Fruit fly (Drosophila melanogaster) whole organism, embryonic: Measurements from ENCODE around the gene Rtc1.
A peak's percentile ranks its signal among the peaks of the same experiment; 100 is the strongest.

ENCODE experiments used
- Ada2b ChIP-seq: fragments of 200-800 bp; sonication (Bioruptor generic); IDR thresholded peaks from 2 replicates; pipeline ENCODE4 v1.3.6; 2022; ENCODE audit warnings: missing biosample characterization, missing genetic modification characterization
- B-H1 ChIP-seq: fragments of 200-800 bp; sonication (Bioruptor generic); IDR thresholded peaks from 3 replicates; pipeline ENCODE4 v1.3.6; 2022; ENCODE audit warnings: missing biosample characterization, missing genetic modification characterization
- CG10979 ChIP-seq: fragments of 200-800 bp; sonication (Bioruptor generic); optimal IDR thresholded peaks from 2 replicates; lab custom pipeline; 2018; ENCODE audit warnings: missing biosample characterization, mild to moderate bottlenecking, missing genetic modification characterization, moderate library complexity
- CG12299 ChIP-seq: fragments of 200-800 bp; sonication (Bioruptor generic); optimal IDR thresholded peaks from 2 replicates; lab custom pipeline; 2018; ENCODE audit warnings: missing biosample characterization, mild to moderate bottlenecking, missing genetic modification characterization
- CG16779 ChIP-seq: fragments of 200-800 bp; sonication (Bioruptor generic); IDR thresholded peaks from 2 replicates; pipeline ENCODE4 v1.3.6; 2022; ENCODE audit warnings: missing biosample characterization, missing genetic modification characterization
- CG17385 ChIP-seq: fragments of 200-800 bp; sonication (Bioruptor generic); optimal IDR thresholded peaks from 3 replicates; lab custom pipeline; 2018; ENCODE audit warnings: missing biosample characterization, mild to moderate bottlenecking, missing genetic modification characterization
- CG17829 ChIP-seq: fragments of 200-800 bp; optimal IDR thresholded peaks from 2 replicates; lab custom pipeline; 2019; ENCODE audit warnings: missing biosample characterization, mild to moderate bottlenecking, missing genetic modification characterization, moderate library complexity
- CG2678 ChIP-seq: fragments of 200-800 bp; sonication (Bioruptor generic); optimal IDR thresholded peaks from 3 replicates; lab custom pipeline; 2019; ENCODE audit warnings: missing biosample characterization, mild to moderate bottlenecking, missing genetic modification characterization, moderate library complexity
- CG31441 ChIP-seq: fragments of 200-800 bp; sonication (Bioruptor generic); IDR thresholded peaks from 2 replicates; pipeline ENCODE4 v1.3.6; 2022; ENCODE audit warnings: missing biosample characterization, missing genetic modification characterization
- CG5245 ChIP-seq: fragments of 200-800 bp; sonication (Bioruptor generic); optimal IDR thresholded peaks from 3 replicates; lab custom pipeline; 2016; ENCODE audit warnings: missing biosample characterization, missing genetic modification characterization
- CG6791 ChIP-seq: fragments of 200-800 bp; sonication (Bioruptor generic); IDR thresholded peaks from 3 replicates; pipeline ENCODE4 v1.3.6; 2022; ENCODE audit warnings: missing biosample characterization, missing genetic modification characterization; ENCODE audit not compliant: partially characterized antibody
- CG7839 ChIP-seq: fragments of 200-800 bp; sonication (Bioruptor generic); optimal IDR thresholded peaks from 3 replicates; lab custom pipeline; 2018; ENCODE audit warnings: missing biosample characterization, mild to moderate bottlenecking, missing genetic modification characterization, moderate library complexity
- CG7963 ChIP-seq: fragments of 200-800 bp; sonication (Bioruptor generic); IDR thresholded peaks from 3 replicates; pipeline ENCODE4 v1.3.6; 2022; ENCODE audit warnings: missing biosample characterization, missing genetic modification characterization; ENCODE audit not compliant: partially characterized antibody
- CG9437 ChIP-seq: fragments of 200-800 bp; sonication (Bioruptor generic); optimal IDR thresholded peaks from 2 replicates; lab custom pipeline; 2018; ENCODE audit warnings: missing biosample characterization, mild to moderate bottlenecking, missing genetic modification characterization
- CG9727 ChIP-seq: fragments of 200-800 bp; sonication (Bioruptor generic); optimal IDR thresholded peaks from 3 replicates; lab custom pipeline; 2017; ENCODE audit warnings: missing biosample characterization, mild to moderate bottlenecking, missing genetic modification characterization
- Ets65A ChIP-seq: fragments of 200-800 bp; sonication (Bioruptor generic); peaks from one replicate; lab custom pipeline; 2016; ENCODE audit warnings: missing biosample characterization, missing genetic modification characterization
- HLH4C ChIP-seq: fragments of 200-800 bp; sonication (Bioruptor generic); IDR thresholded peaks from 3 replicates; pipeline ENCODE4 v1.3.6; 2022; ENCODE audit warnings: missing biosample characterization, missing genetic modification characterization; ENCODE audit not compliant: partially characterized antibody
- Jarid2 ChIP-seq: fragments of 200-800 bp; sonication (Bioruptor generic); optimal IDR thresholded peaks from 3 replicates; lab custom pipeline; 2017; ENCODE audit warnings: mild to moderate bottlenecking, missing biosample characterization, missing genetic modification reagents, missing genetic modification characterization
- MTF-1 ChIP-seq: fragments of 200-800 bp; sonication (Bioruptor generic); optimal IDR thresholded peaks from 2 replicates; lab custom pipeline; 2018; ENCODE audit warnings: missing biosample characterization, mild to moderate bottlenecking, missing genetic modification characterization, borderline replicate concordance
- Mrtf ChIP-seq: fragments of 200-800 bp; sonication (Bioruptor generic); IDR thresholded peaks from 3 replicates; pipeline ENCODE4 v1.3.6; 2022; ENCODE audit warnings: missing biosample characterization, missing genetic modification characterization
- NK7.1 ChIP-seq: fragments of 200-800 bp; sonication (Bioruptor generic); optimal IDR thresholded peaks from 3 replicates; lab custom pipeline; 2016; ENCODE audit warnings: missing biosample characterization, missing genetic modification characterization
- Six4 ChIP-seq: fragments of 200-800 bp; sonication (Bioruptor generic); optimal IDR thresholded peaks from 2 replicates; lab custom pipeline; 2016; ENCODE audit warnings: missing biosample characterization, missing genetic modification characterization
- Sry-β ChIP-seq: fragments of 200-800 bp; sonication (Bioruptor generic); optimal IDR thresholded peaks from 2 replicates; lab custom pipeline; 2018; ENCODE audit warnings: missing biosample characterization, mild to moderate bottlenecking, missing genetic modification characterization, moderate library complexity
- Xrp1 ChIP-seq: fragments of 200-800 bp; sonication (Bioruptor generic); IDR thresholded peaks from 2 replicates; pipeline ENCODE4 v1.3.6; 2022; ENCODE audit warnings: missing biosample characterization, missing genetic modification characterization
- ab ChIP-seq: fragments of 200-800 bp; sonication (Bioruptor generic); optimal IDR thresholded peaks from 2 replicates; lab custom pipeline; 2016; ENCODE audit warnings: missing biosample characterization, missing genetic modification characterization
- bab2 ChIP-seq: fragments of 200-800 bp; sonication (Bioruptor generic); optimal IDR thresholded peaks from 2 replicates; lab custom pipeline; 2016; ENCODE audit warnings: missing biosample characterization, missing genetic modification characterization
- chinmo ChIP-seq: fragments of 200-800 bp; sonication (Bioruptor generic); IDR thresholded peaks from 4 replicates; pipeline ENCODE4 v1.3.6; 2022; ENCODE audit warnings: missing biosample characterization, missing genetic modification characterization; ENCODE audit not compliant: partially characterized antibody
- ci ChIP-seq: fragments of 200-800 bp; sonication (Bioruptor generic); IDR thresholded peaks from 3 replicates; pipeline ENCODE4 v1.3.6; 2022; ENCODE audit warnings: missing biosample characterization, missing genetic modification characterization
- crol ChIP-seq: fragments of 200-800 bp; sonication (Bioruptor generic); IDR thresholded peaks from 2 replicates; pipeline ENCODE4 v1.3.6; 2022; ENCODE audit warnings: missing biosample characterization, missing genetic modification characterization
- cwo ChIP-seq: fragments of 200-800 bp; sonication (Bioruptor generic); optimal IDR thresholded peaks from 3 replicates; lab custom pipeline; 2017; ENCODE audit warnings: missing biosample characterization, missing genetic modification characterization, mild to moderate bottlenecking, moderate library complexity, missing genetic modification reagents
- dmrt99B ChIP-seq: fragments of 200-800 bp; sonication (Bioruptor generic); optimal IDR thresholded peaks from 2 replicates; lab custom pipeline; 2018; ENCODE audit warnings: missing biosample characterization, mild to moderate bottlenecking, missing genetic modification characterization, moderate library complexity
- esg ChIP-seq: fragments of 200-800 bp; sonication (Bioruptor generic); conservative IDR thresholded peaks from 2 replicates; pipeline ENCODE4 v1.3.6; 2022; ENCODE audit warnings: missing biosample characterization, missing genetic modification characterization
- fru ChIP-seq: fragments of >200 bp; optimal IDR thresholded peaks from 2 replicates; lab custom pipeline; 2017
- gem ChIP-seq: fragments of 200-800 bp; sonication (Bioruptor generic); optimal IDR thresholded peaks from 2 replicates; lab custom pipeline; 2019; ENCODE audit warnings: missing biosample characterization, mild to moderate bottlenecking, missing genetic modification characterization, moderate library complexity
- grau ChIP-seq: fragments of 200-800 bp; optimal IDR thresholded peaks from 3 replicates; lab custom pipeline; 2019; ENCODE audit warnings: missing biosample characterization, mild to moderate bottlenecking, missing genetic modification characterization, moderate library complexity
- hkb ChIP-seq, 2 experiments: fragments of 200-800 bp in 1 of 2; fragments of >200 bp in 1 of 2; sonication (Bioruptor generic) in 1 of 2; IDR thresholded peaks in 1 of 2; optimal IDR thresholded peaks in 1 of 2; 2 replicates each; pipeline versions ENCODE4 v1.3.6 to Lab custom; 2017 to 2022; ENCODE audit warnings: missing biosample characterization in 1 of 2, missing genetic modification characterization in 1 of 2
- inv ChIP-seq: fragments of 200-800 bp; sonication (Bioruptor generic); IDR thresholded peaks from 2 replicates; pipeline ENCODE4 v1.3.6; 2022; ENCODE audit warnings: missing biosample characterization, missing genetic modification characterization; ENCODE audit not compliant: partially characterized antibody
- ken ChIP-seq: fragments of 200-800 bp; sonication (Bioruptor generic); IDR thresholded peaks from 3 replicates; pipeline ENCODE4 v1.3.6; 2022; ENCODE audit warnings: missing biosample characterization, missing genetic modification characterization
- nerfin-1 ChIP-seq: fragments of 200-800 bp; sonication (Bioruptor generic); optimal IDR thresholded peaks from 3 replicates; lab custom pipeline; 2019; ENCODE audit warnings: missing biosample characterization, mild to moderate bottlenecking, missing genetic modification characterization, moderate library complexity
- nmo ChIP-seq: fragments of 200-800 bp; sonication (Bioruptor generic); optimal IDR thresholded peaks from 2 replicates; lab custom pipeline; 2018; ENCODE audit warnings: missing biosample characterization, mild to moderate bottlenecking, missing genetic modification characterization, moderate library complexity
- prd ChIP-seq, 3 experiments: fragments of >200 bp in 2 of 3; fragments of 200-800 bp in 1 of 3; sonication (Bioruptor generic) in 1 of 3; optimal IDR thresholded peaks in 2 of 3; IDR thresholded peaks in 1 of 3; 2 replicates in 2 of 3; 3 replicates in 1 of 3; pipeline versions ENCODE4 v1.3.6 to Lab custom; 2017 to 2022; ENCODE audit warnings: missing biosample characterization in 1 of 3, missing genetic modification characterization in 1 of 3
- pros ChIP-seq: fragments of 200-800 bp; sonication (Bioruptor generic); optimal IDR thresholded peaks from 3 replicates; lab custom pipeline; 2019; ENCODE audit warnings: missing biosample characterization, mild to moderate bottlenecking, missing genetic modification characterization, moderate library complexity
- pzg ChIP-seq: fragments of 200-800 bp; sonication (Bioruptor generic); optimal IDR thresholded peaks from 3 replicates; lab custom pipeline; 2018; ENCODE audit warnings: missing biosample characterization, mild to moderate bottlenecking, missing genetic modification characterization, moderate library complexity
- row ChIP-seq: fragments of 200-800 bp; sonication (Bioruptor generic); IDR thresholded peaks from 3 replicates; pipeline ENCODE4 v1.3.6; 2022; ENCODE audit warnings: missing biosample characterization, missing genetic modification characterization
- tll ChIP-seq, 2 experiments: fragments of 200-800 bp in 1 of 2; fragments of >200 bp in 1 of 2; sonication (Bioruptor generic) in 1 of 2; optimal IDR thresholded peaks; 2 replicates each; lab custom pipeline; 2017 to 2019; ENCODE audit warnings: missing biosample characterization in 2 of 2, missing genetic modification characterization in 2 of 2, mild to moderate bottlenecking in 1 of 2, moderate library complexity in 1 of 2
- tup ChIP-seq: fragments of 200-800 bp; sonication (Bioruptor generic); optimal IDR thresholded peaks from 2 replicates; lab custom pipeline; 2016; ENCODE audit warnings: missing biosample characterization, mild to moderate bottlenecking, missing genetic modification characterization, moderate library complexity
- zfh1 ChIP-seq: fragments of 200-800 bp; sonication (Bioruptor generic); IDR thresholded peaks from 3 replicates; pipeline ENCODE4 v1.3.6; 2022; ENCODE audit warnings: missing biosample characterization, missing genetic modification characterization
- zfh2 ChIP-seq: fragments of 200-800 bp; sonication (Bioruptor generic); optimal IDR thresholded peaks from 2 replicates; lab custom pipeline; 2016; ENCODE audit warnings: missing biosample characterization, missing genetic modification characterization

Gene Rtc1

dm6 chrX:13787282-13787850 lies 30.4 kb downstream of the Rtc1 start:
- TF ChIP-seq inv, result no peak
- TF ChIP-seq zfh2 (GFP tag; lab: Kevin White, UChicago), result no peak
- no peak for TF ChIP-seq CG16779
- no peak for TF ChIP-seq MTF-1 (GFP tag; lab: Kevin White, UChicago)
- TF ChIP-seq nerfin-1 (tag; lab: Kevin White, UChicago), result peak; percentile 88
- no peak for TF ChIP-seq CG9727 (GFP tag; lab: Kevin White, UChicago)
- peak; percentile 74 for TF ChIP-seq CG6791
- no peak for TF ChIP-seq pzg (GFP tag; lab: Kevin White, UChicago)
- no peak for TF ChIP-seq Sry-β
- TF ChIP-seq nmo (GFP tag; lab: Kevin White, UChicago), result peak; percentile 57
- no peak for TF ChIP-seq hkb (optimal IDR thresholded peaks at IDR 0.05; lab: Kevin White, UChicago)
- no peak for TF ChIP-seq hkb (GFP tag; IDR thresholded peaks at IDR 0.05; lab: Robert Waterston, UW)
- TF ChIP-seq ab (GFP tag; lab: Kevin White, UChicago), result no peak
- peak; percentile 6 for TF ChIP-seq dmrt99B (tag; lab: Kevin White, UChicago)
- no peak for TF ChIP-seq Mrtf
- TF ChIP-seq CG9437 (GFP tag; lab: Kevin White, UChicago), result no peak
- TF ChIP-seq CG12299 (tag; lab: Kevin White, UChicago), result no peak
- no peak for TF ChIP-seq CG17829 (tag; lab: Kevin White, UChicago)
- no peak for TF ChIP-seq prd (optimal IDR thresholded peaks at IDR 0.05; lab: Kevin White, UChicago)
- no peak for TF ChIP-seq prd (GFP tag; IDR thresholded peaks at IDR 0.05; lab: Robert Waterston, UW)
- no peak for TF ChIP-seq B-H1 (GFP tag; lab: Robert Waterston, UW)
- peak; percentile 22; the same call in 1 of the 2 replicates for TF ChIP-seq CG31441 (GFP tag; lab: Robert Waterston, UW)
- peak; percentile 20 for TF ChIP-seq CG7839 (tag; lab: Kevin White, UChicago)
- no peak for TF ChIP-seq ci
- TF ChIP-seq Jarid2, result no peak
- peak; percentile 62; the same call in 2 of the 3 replicates for TF ChIP-seq HLH4C
- 0 out of 3 replicates have a peak, but pooled peaks have one; percentile 10 for TF ChIP-seq zfh1 (GFP tag; lab: Robert Waterston, UW)
- peak; percentile 32 for TF ChIP-seq gem (tag; lab: Kevin White, UChicago)
- TF ChIP-seq cwo (GFP tag; lab: Kevin White, UChicago), result no peak
- no peak for TF ChIP-seq tup (GFP tag; lab: Kevin White, UChicago)
- TF ChIP-seq Ets65A (GFP tag; lab: Kevin White, UChicago), result no peak
- 0 out of 4 replicates have a peak, but pooled peaks have one; percentile 13 for TF ChIP-seq chinmo (GFP tag; lab: Robert Waterston, UW)
- no peak for TF ChIP-seq ken
- peak; percentile 16 for TF ChIP-seq CG10979 (tag; lab: Kevin White, UChicago)
- no peak for TF ChIP-seq Ada2b (GFP tag; lab: Robert Waterston, UW)
- TF ChIP-seq fru (lab: Kevin White, UChicago), result no peak
- no peak for TF ChIP-seq NK7.1
- no peak; the same call in 1 of the 2 replicates for TF ChIP-seq Xrp1
- TF ChIP-seq grau (tag; lab: Kevin White, UChicago), result peak; percentile 11
- no peak for TF ChIP-seq Six4 (GFP tag; lab: Kevin White, UChicago)
- TF ChIP-seq pros (GFP tag; lab: Kevin White, UChicago), result peak; percentile 61
- no peak for TF ChIP-seq CG5245 (GFP tag; lab: Kevin White, UChicago)
- TF ChIP-seq CG7963 (GFP tag; lab: Robert Waterston, UW), result peak; percentile 31; the same call in 1 of the 3 replicates
- no peak for TF ChIP-seq esg (GFP tag; lab: Robert Waterston, UW)
- no peak for TF ChIP-seq CG17385 (GFP tag; lab: Kevin White, UChicago)
- TF ChIP-seq crol, result peak; percentile 74
- no peak for TF ChIP-seq bab2 (GFP tag; lab: Kevin White, UChicago)
- no peak for TF ChIP-seq tll (GFP tag; optimal IDR thresholded peaks at IDR 0.05; lab: Kevin White, UChicago)
- TF ChIP-seq CG2678 (tag; lab: Kevin White, UChicago), result peak; percentile 31
- peak; percentile 47; the same call in 2 of the 3 replicates for TF ChIP-seq row (GFP tag; lab: Robert Waterston, UW)
